Fruit fly (Drosophila melanogaster) ovary, adult (tissue): Measurements from ENCODE around the gene nrv2.

Experiments used
- CG17801 ChIP-seq: fragments of 200-800 bp; optimal IDR thresholded peaks from 2 replicates; lab custom pipeline; 2019; ENCODE audit warnings: missing biosample characterization, mild to moderate bottlenecking, missing genetic modification characterization, moderate library complexity; ENCODE audit not compliant: partially characterized antibody

Gene nrv2

dm6 chr2L:6798762-6799246, at the start of gene nrv2, which contains the start of gene CG43610:
TSS of gene nrv2 (minus strand) at chr2L:6798862.
TSS of gene CG43610 (plus strand) at chr2L:6799196.
- TF ChIP-seq CG17801 (GFP tag; lab: Kevin White, UChicago) = no peak

- TF ChIP-seq CG17801 (GFP tag; lab: Kevin White, UChicago) = no peak
Observed at dm6 chr2L:6843434-6843833, 44.8 kb upstream of the nrv2 start.

dm6 chr2L:6841349-6841748, 42.7 kb upstream of the nrv2 start:
- TF ChIP-seq CG17801 (GFP tag; lab: Kevin White, UChicago) = no peak

- TF ChIP-seq CG17801 (GFP tag; lab: Kevin White, UChicago) = no peak
Observed at dm6 chr2L:6837829-6838228, 39.2 kb upstream of the nrv2 start.

dm6 chr2L:6836114-6836513, 37.5 kb upstream of the nrv2 start:
- TF ChIP-seq CG17801 (GFP tag; lab: Kevin White, UChicago) = no peak

dm6 chr2L:6833661-6834073, 35.0 kb upstream of the nrv2 start:
- TF ChIP-seq CG17801 (GFP tag; lab: Kevin White, UChicago) = no peak

- TF ChIP-seq CG17801 (GFP tag; lab: Kevin White, UChicago) = no peak
Observed at dm6 chr2L:6830264-6830729, 31.6 kb upstream of the nrv2 start.

- no peak for TF ChIP-seq CG17801 (GFP tag; lab: Kevin White, UChicago)
Observed at dm6 chr2L:6827558-6828122, 29.0 kb upstream of the nrv2 start.

- TF ChIP-seq CG17801 (GFP tag; lab: Kevin White, UChicago) = no peak
Observed at dm6 chr2L:6826298-6826697, 27.6 kb upstream of the nrv2 start.

- no peak for TF ChIP-seq CG17801 (GFP tag; lab: Kevin White, UChicago)
Observed at dm6 chr2L:6822044-6822443, 23.4 kb upstream of the nrv2 start.

- TF ChIP-seq CG17801 (GFP tag; lab: Kevin White, UChicago) = no peak
Observed at dm6 chr2L:6821631-6822030, 23.0 kb upstream of the nrv2 start, which contains the start of gene sens-2. TSS of gene sens-2 (plus strand) at chr2L:6821934.

- no peak for TF ChIP-seq CG17801 (GFP tag; lab: Kevin White, UChicago)
Observed at dm6 chr2L:6819230-6820049, 20.8 kb upstream of the nrv2 start.

dm6 chr2L:6818357-6818756, 19.7 kb upstream of the nrv2 start:
- TF ChIP-seq CG17801 (GFP tag; lab: Kevin White, UChicago) = no peak

dm6 chr2L:6817493-6817892, 18.8 kb upstream of the nrv2 start:
- TF ChIP-seq CG17801 (GFP tag; lab: Kevin White, UChicago) = no peak

dm6 chr2L:6805783-6806182, 7.1 kb upstream of the nrv2 start, which contains the start of gene CG17375:
TSS of gene CG17375 (minus strand) at chr2L:6805792.
- no peak for TF ChIP-seq CG17801 (GFP tag; lab: Kevin White, UChicago)

dm6 chr2L:6802740-6803139, 4.1 kb upstream of the nrv2 start, which contains the start of the genes CG17377 and Daao2:
TSS of gene CG17377 (minus strand) at chr2L:6802840.
TSS of gene Daao2 (plus strand) at chr2L:6803011.
- TF ChIP-seq CG17801 (GFP tag; lab: Kevin White, UChicago) = no peak
